Fruit fly (Drosophila melanogaster): ENCODE data around the gene Prosbeta3.

Prosbeta3 gene

DNA sequence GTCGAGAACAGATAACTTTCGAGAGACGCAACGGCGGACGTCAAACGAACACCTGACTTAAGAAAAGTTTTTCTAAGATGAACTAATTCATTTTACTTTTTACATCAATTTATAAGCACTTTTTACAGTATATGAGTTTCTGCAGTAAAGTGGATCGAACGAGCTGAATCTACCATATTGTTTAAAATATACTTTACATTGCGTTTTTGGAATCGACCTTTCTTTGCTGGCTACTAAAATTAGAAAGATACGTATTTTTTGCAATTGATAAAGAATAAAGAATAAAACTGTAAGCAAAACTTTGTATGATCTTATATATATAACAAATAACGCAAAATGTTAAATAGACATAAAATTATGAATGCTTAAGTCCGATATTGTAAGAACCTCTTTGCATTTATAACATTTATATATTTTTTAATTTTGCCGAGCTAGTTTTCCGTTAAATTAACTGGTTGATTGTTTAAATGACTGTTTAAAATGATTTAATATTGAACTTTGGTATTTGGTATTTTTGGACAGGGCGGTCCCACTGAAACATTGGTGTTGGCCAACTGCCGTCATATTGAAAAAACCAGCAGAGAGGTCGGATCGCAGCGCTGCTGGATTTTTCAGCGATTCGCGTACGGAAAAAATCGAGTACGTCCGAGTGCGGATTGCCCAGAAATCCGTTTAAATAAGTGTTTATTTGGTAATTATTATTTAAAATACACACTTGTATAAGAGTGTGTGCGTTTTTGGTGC, 46.1 kb upstream of the Prosbeta3 start, which contains the start of gene Kdm2 (continued):
- TF ChIP-seq nom (GFP tag; optimal IDR thresholded peaks at IDR 0.05) = peak; percentile 16
- TF ChIP-seq CG5953 (GFP tag; IDR thresholded peaks at IDR 0.05) = no peak
- TF ChIP-seq Nf-YA (GFP tag; IDR thresholded peaks at IDR 0.05) = no peak
- no peak for TF ChIP-seq Dip2 (GFP tag; IDR thresholded peaks at IDR 0.05)
- peak; percentile 29 for TF ChIP-seq Lhr (GFP tag; optimal IDR thresholded peaks at IDR 0.05)
- peak; percentile 26 for TF ChIP-seq Hand (GFP tag; optimal IDR thresholded peaks at IDR 0.05)
- TF ChIP-seq CG6683 (GFP tag; optimal IDR thresholded peaks at IDR 0.05) = no peak
- TF ChIP-seq CG12071 (GFP tag; optimal IDR thresholded peaks at IDR 0.05) = peak; percentile 11
- TF ChIP-seq gsb (GFP tag; IDR thresholded peaks at IDR 0.05) = no peak
- no peak for TF ChIP-seq Atf-2 (GFP tag; optimal IDR thresholded peaks at IDR 0.05)
- TF ChIP-seq CG1603 (tag; optimal IDR thresholded peaks at IDR 0.05) = peak; percentile 50
- no peak for TF ChIP-seq Ravus (GFP tag; IDR thresholded peaks at IDR 0.05)
- TF ChIP-seq CG4328 (GFP tag; optimal IDR thresholded peaks at IDR 0.05) = no peak
- TF ChIP-seq lab (GFP tag; optimal IDR thresholded peaks at IDR 0.05) = peak; percentile 45
- TF ChIP-seq onecut (GFP tag; IDR thresholded peaks at IDR 0.05) = peak; percentile 35
- TF ChIP-seq CG7271 (tag; optimal IDR thresholded peaks at IDR 0.05) = peak; percentile 81
- peak; percentile 31 for TF ChIP-seq NfI (GFP tag; optimal IDR thresholded peaks at IDR 0.05)
- peak; percentile 18 for TF ChIP-seq CG7745 (tag; optimal IDR thresholded peaks at IDR 0.05)
- no peak for TF ChIP-seq NFAT (GFP tag; IDR thresholded peaks at IDR 0.05)
- TF ChIP-seq CG43689 (GFP tag; IDR thresholded peaks at IDR 0.05) = no peak
- TF ChIP-seq inv (GFP tag; IDR thresholded peaks at IDR 0.05; ENCODE audit: partially characterized antibody) = no peak
- TF ChIP-seq CG30020 (tag; optimal IDR thresholded peaks at IDR 0.05) = peak; percentile 18
- no peak for TF ChIP-seq CG7786 (GFP tag; optimal IDR thresholded peaks at IDR 0.05)
- peak; percentile 89 for TF ChIP-seq Myb (GFP tag; optimal IDR thresholded peaks at IDR 0.05)
- TF ChIP-seq Trl (optimal IDR thresholded peaks at IDR 0.05) = no peak
- TF ChIP-seq Trl (GFP tag; optimal IDR thresholded peaks at IDR 0.05) = no peak
- peak; percentile 96 for TF ChIP-seq CG15514 (GFP tag; optimal IDR thresholded peaks at IDR 0.05)
- no peak for TF ChIP-seq CG2875 (GFP tag; optimal IDR thresholded peaks at IDR 0.05)
- TF ChIP-seq unpg (GFP tag; optimal IDR thresholded peaks at IDR 0.05) = peak; percentile 18
- TF ChIP-seq Rfx (GFP tag; IDR thresholded peaks at IDR 0.05) = no peak
- TF ChIP-seq seq (GFP tag; IDR thresholded peaks at IDR 0.05) = no peak
- peak; percentile 7 for TF ChIP-seq lilli (GFP tag; optimal IDR thresholded peaks at IDR 0.05)
- TF ChIP-seq fru (optimal IDR thresholded peaks at IDR 0.05) = no peak
- no peak for TF ChIP-seq HHEX (GFP tag; optimal IDR thresholded peaks at IDR 0.05)
- no peak for TF ChIP-seq CG17802 (tag; optimal IDR thresholded peaks at IDR 0.05)
- TF ChIP-seq repo (GFP tag; optimal IDR thresholded peaks at IDR 0.05) = no peak
- no peak for TF ChIP-seq nerfin-2 (GFP tag; IDR thresholded peaks at IDR 0.05; ENCODE audit: partially characterized antibody)
- no peak for TF ChIP-seq Dref (GFP tag; IDR thresholded peaks at IDR 0.05)
- no peak for TF ChIP-seq crc (GFP tag; optimal IDR thresholded peaks at IDR 0.05)
- peak; percentile 12 for TF ChIP-seq gem (tag; optimal IDR thresholded peaks at IDR 0.05)
- no peak for TF ChIP-seq ato (GFP tag; IDR thresholded peaks at IDR 0.05; ENCODE audit: partially characterized antibody)
- peak; percentile 67 for TF ChIP-seq CG10267 (tag; optimal IDR thresholded peaks at IDR 0.05)

Measured in whole organism, embryonic.